Worm (Caenorhabditis elegans): ENCODE results near the gene F31B9.2.
A peak's percentile ranks its signal among the peaks of the same experiment; 100 is the strongest.

DNA sequence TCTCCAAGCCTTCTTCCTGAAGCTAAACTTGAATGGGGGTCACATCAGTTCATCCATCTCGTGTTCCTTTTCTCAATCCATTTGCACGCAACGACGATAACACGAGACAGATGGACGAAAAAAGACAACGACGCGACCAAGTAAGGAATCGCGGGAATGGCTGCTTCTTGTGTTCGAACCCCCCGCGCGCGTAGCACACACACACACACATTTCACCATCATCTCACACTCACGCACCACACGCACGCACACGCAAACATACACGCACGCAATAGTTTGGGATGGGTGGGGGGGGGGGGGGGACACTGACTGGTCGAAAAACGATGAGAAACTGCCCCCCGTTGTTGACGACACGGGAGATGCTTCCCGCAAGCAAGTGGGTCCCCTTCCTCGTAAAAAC, 40.2 kb upstream of the F31B9.2 start:
- TF ChIP-seq unc-62 (GFP tag; optimal IDR thresholded peaks at IDR 0.05): no peak
- TF ChIP-seq mep-1 (tag; optimal IDR thresholded peaks at IDR 0.05): no peak
- TF ChIP-seq mab-5 (tag; optimal IDR thresholded peaks at IDR 0.05): no peak
- TF ChIP-seq nhr-2 (tag; optimal IDR thresholded peaks at IDR 0.05): no peak
- peak; percentile 60 for TF ChIP-seq sptf-1 (tag; optimal IDR thresholded peaks at IDR 0.05)
- TF ChIP-seq sem-2 (GFP tag; optimal IDR thresholded peaks at IDR 0.05): no peak
- no peak for TF ChIP-seq nhr-12 (tag; optimal IDR thresholded peaks at IDR 0.05)
- no peak for TF ChIP-seq ceh-43 (GFP tag; optimal IDR thresholded peaks at IDR 0.05)
- no peak for TF ChIP-seq lin-13 (tag; optimal IDR thresholded peaks at IDR 0.05)
- TF ChIP-seq ztf-11 (tag; optimal IDR thresholded peaks at IDR 0.05): no peak
- TF ChIP-seq ceh-83 (GFP tag; optimal IDR thresholded peaks at IDR 0.05): no peak
- TF ChIP-seq blmp-1 (tag; optimal IDR thresholded peaks at IDR 0.05): no peak
- TF ChIP-seq unc-39 (tag; optimal IDR thresholded peaks at IDR 0.05): no peak
- TF ChIP-seq elt-3 (tag; optimal IDR thresholded peaks at IDR 0.05): no peak
